Fruit fly (Drosophila melanogaster): ENCODE measurements around the gene CG43091.

Gene CG43091

dm6 chr3R:22768633-22769032 lies at the start of gene CG43091:
Gene CG43091 (minus strand): TSS chr3R:22768733.
- no peak for TF ChIP-seq CG17801 (GFP tag; optimal IDR thresholded peaks at IDR 0.05; ENCODE audit: partially characterized antibody)

- peak; percentile 94 for TF ChIP-seq CG17801 (GFP tag; optimal IDR thresholded peaks at IDR 0.05; ENCODE audit: partially characterized antibody)
Observed at dm6 chr3R:22816437-22817173, 48.1 kb upstream of the CG43091 start.

dm6 chr3R:22816078-22816436 lies 47.5 kb upstream of the CG43091 start, which contains the start of gene CG13840:
Gene CG13840 (minus strand): TSS chr3R:22816178.
- no peak for TF ChIP-seq CG17801 (GFP tag; optimal IDR thresholded peaks at IDR 0.05; ENCODE audit: partially characterized antibody)

DNA sequence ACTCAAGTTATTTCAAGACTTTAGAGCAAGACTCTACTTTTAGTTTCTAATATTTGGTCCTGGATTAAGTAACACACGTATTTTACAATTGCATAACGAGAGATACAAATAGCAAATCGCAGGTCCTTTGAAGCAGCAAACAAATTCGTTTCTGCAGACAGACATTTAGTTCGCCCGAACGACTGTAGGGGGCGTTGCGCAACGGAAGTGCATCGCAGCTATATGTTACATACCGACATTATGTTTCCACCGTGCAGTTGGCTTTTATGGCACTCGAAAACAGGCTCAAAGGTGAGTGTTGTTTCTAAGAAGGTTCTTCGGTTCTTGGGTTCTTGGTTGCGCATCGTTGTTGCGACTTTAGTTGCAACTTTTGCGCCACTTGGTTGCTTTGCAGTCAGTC lies 41.7 kb upstream of the CG43091 start:
- no peak for TF ChIP-seq CG17801 (GFP tag; optimal IDR thresholded peaks at IDR 0.05; ENCODE audit: partially characterized antibody)

dm6 chr3R:22807132-22807531 lies 38.6 kb upstream of the CG43091 start:
- TF ChIP-seq CG17801 (GFP tag; optimal IDR thresholded peaks at IDR 0.05; ENCODE audit: partially characterized antibody), result no peak

dm6 chr3R:22803655-22804341 lies 35.3 kb upstream of the CG43091 start, which contains the start of gene CG7031:
Gene CG7031 (plus strand): TSS chr3R:22804291.
- TF ChIP-seq CG17801 (GFP tag; optimal IDR thresholded peaks at IDR 0.05; ENCODE audit: partially characterized antibody), result no peak

DNA sequence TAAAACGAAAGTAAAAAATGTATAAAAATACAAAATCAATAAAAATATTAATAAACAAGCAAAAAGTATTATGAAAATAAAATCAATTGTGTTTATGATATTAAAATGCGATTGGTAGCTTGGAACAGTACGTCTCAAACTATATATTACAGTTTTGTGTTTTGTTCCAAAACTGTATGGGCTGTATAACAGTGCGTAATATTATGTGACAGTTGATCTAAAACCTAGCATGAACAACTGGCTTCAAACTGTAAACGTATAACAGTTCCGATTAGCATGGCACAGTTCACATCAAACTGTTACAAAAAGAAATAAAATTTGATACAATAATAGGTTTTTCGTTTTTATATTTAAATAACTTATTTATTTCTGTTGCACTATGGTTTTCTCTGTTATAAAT lies 25.4 kb upstream of the CG43091 start:
- no peak for TF ChIP-seq CG17801 (GFP tag; optimal IDR thresholded peaks at IDR 0.05; ENCODE audit: partially characterized antibody)

DNA sequence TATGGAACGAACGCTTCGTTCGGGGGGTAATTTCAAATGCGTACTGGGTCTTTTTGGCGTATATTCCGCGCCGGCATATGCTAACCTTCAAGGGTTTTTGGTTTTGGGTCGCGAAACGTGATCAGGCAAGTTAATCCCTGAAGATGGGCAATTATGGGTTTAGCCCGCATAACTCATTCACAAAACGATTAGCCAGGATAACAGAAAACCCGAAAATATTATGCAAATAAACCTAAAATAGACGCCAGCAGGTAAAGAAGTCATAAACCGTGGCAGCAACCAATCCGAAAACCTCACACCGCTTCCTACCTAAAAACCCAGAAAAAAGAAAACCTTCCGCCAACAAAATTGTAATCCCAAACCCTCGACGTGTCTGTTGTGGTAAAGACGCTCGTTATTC lies 20.6 kb upstream of the CG43091 start:
- TF ChIP-seq CG17801 (GFP tag; optimal IDR thresholded peaks at IDR 0.05; ENCODE audit: partially characterized antibody), result no peak

dm6 chr3R:22784674-22785316 lies 16.3 kb upstream of the CG43091 start:
- no peak for TF ChIP-seq CG17801 (GFP tag; optimal IDR thresholded peaks at IDR 0.05; ENCODE audit: partially characterized antibody)

- peak; percentile 75 for TF ChIP-seq CG17801 (GFP tag; optimal IDR thresholded peaks at IDR 0.05; ENCODE audit: partially characterized antibody)
Observed at dm6 chr3R:22781412-22781811, 12.9 kb upstream of the CG43091 start.

dm6 chr3R:22780135-22780534 lies 11.6 kb upstream of the CG43091 start:
- no peak for TF ChIP-seq CG17801 (GFP tag; optimal IDR thresholded peaks at IDR 0.05; ENCODE audit: partially characterized antibody)

DNA sequence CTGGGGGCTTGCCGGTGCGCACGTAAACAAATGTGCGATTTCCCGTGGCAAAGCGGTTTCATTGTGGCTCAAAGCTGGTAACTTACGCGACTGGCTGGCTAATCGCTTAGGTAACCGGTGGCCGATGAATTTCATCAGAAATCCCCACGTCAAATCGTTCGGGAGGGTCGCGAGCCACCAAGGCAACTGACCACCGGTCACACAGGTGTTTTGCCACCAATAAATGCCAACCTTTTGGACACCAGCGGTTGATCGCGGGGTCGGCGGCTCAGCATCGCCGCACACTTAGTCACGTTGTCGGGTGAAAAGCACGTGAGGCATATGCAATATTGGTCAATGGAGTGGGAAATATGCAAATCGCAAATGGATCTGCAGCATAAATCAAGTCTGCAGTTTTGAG lies 7.9 kb upstream of the CG43091 start:
- no peak for TF ChIP-seq CG17801 (GFP tag; optimal IDR thresholded peaks at IDR 0.05; ENCODE audit: partially characterized antibody)

DNA sequence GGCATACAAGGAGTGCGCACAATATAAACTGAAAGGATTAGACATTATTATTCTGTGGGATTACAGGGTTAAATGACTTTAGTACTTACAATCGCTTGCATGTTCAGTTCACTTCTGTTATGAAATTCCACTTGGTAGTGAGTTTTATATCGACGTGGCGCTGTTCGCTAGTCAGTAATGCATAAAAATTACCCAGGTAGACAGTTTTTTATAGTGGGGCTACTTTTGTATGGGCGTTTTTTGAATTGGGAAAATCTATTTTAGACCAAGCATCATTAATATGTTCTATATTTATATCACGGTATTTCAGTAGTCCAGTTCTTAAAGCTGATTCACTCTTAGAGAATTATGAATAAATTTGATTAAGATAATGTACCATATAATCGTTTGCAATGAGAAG lies 3.1 kb upstream of the CG43091 start, which contains the start of gene CG43095:
Gene CG43095 (minus strand): TSS at position 101 of the 400 bp plus-strand sequence.
- TF ChIP-seq CG17801 (GFP tag; optimal IDR thresholded peaks at IDR 0.05; ENCODE audit: partially characterized antibody), result no peak

DNA sequence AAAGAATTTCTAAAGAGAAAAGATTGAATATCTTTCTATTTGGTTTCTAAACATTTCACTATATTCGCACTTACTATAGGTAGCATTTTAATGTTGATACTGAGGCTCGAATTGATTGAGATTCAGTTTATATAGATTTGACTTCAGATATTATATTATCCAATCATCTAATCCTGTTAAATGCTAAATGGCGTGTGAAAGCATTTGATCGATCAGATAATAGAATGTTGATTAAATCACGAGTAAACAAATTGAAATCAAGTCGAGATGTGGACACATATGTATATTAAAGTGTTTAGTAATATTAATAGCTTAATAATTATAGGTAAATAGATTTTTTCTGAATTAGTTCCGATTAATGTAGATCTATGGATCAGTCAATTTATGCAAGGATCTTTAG lies 2.4 kb upstream of the CG43091 start, which contains the start of gene CG43094:
Gene CG43094 (minus strand): TSS at position 101 of the 400 bp plus-strand sequence.
- TF ChIP-seq CG17801 (GFP tag; optimal IDR thresholded peaks at IDR 0.05; ENCODE audit: partially characterized antibody), result no peak

DNA sequence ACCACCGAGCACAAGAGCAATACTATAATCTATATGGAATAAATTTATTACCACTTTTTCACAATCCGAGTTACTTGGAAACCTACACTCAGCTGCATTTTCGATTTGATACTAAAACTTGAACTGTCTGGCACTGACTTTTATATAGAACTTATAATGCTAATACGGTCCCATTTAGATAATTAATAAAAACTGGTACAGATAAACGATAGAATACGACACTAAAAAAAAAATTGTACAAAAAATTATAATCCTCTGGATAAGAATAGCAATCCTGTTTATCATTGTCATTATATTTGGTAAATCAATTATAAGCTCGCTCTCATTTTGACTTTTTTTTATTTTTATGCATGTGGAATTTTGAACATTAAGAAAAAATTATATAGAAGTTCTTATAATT lies 1.7 kb upstream of the CG43091 start, which contains the start of gene CG43093:
Gene CG43093 (minus strand): TSS at position 101 of the 400 bp plus-strand sequence.
- TF ChIP-seq CG17801 (GFP tag; optimal IDR thresholded peaks at IDR 0.05; ENCODE audit: partially characterized antibody), result no peak

DNA sequence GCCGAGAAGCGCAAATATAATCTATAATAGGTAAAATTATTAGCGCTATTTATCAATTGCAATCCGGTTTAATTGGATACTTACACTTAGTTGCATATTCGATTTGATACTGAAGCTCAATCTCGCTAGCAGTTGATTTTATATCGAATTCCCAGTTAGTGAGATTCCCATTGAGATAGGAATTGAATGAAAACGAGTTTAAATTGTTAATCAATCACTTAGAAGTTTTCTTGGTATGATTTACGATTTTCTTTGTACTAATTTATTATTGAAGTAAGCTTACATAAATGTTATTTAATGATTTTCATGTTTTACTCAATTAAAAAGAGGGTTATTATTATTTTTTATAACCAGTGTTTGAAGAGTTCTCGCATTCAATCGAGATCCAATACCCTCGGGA lies 1.0 kb upstream of the CG43091 start, which contains the start of gene CG43092:
Gene CG43092 (minus strand): TSS at position 101 of the 400 bp plus-strand sequence.
- no peak for TF ChIP-seq CG17801 (GFP tag; optimal IDR thresholded peaks at IDR 0.05; ENCODE audit: partially characterized antibody)
